Fruit fly (Drosophila melanogaster) whole organism, pupa: ENCODE data around the gene ogre.

Experiments
- CG12605 ChIP-seq: fragments of 200-800 bp; sonication (Bioruptor generic); IDR thresholded peaks from 2 replicates; pipeline ENCODE4 v1.3.6; 2022; ENCODE audit warnings: missing biosample characterization, missing genetic modification characterization
- CG14655 ChIP-seq: fragments of 200-800 bp; sonication (Bioruptor generic); optimal IDR thresholded peaks from 3 replicates; lab custom pipeline; 2017; ENCODE audit warnings: mild to moderate bottlenecking, missing biosample characterization, missing genetic modification reagents, missing genetic modification characterization
- CG15710 ChIP-seq: fragments of 200-800 bp; sonication (Bioruptor generic); optimal IDR thresholded peaks from 2 replicates; lab custom pipeline; 2018; ENCODE audit warnings: missing biosample characterization, mild to moderate bottlenecking, missing genetic modification characterization, moderate library complexity
- CG17806 ChIP-seq: fragments of 200-800 bp; sonication (Bioruptor generic); optimal IDR thresholded peaks from 2 replicates; lab custom pipeline; 2018; ENCODE audit warnings: missing biosample characterization, mild to moderate bottlenecking, missing genetic modification characterization, moderate library complexity
- CG32121 ChIP-seq: fragments of 200-800 bp; sonication (Bioruptor generic); IDR thresholded peaks from 2 replicates; pipeline ENCODE4 v1.3.6; 2022; ENCODE audit warnings: missing biosample characterization, missing genetic modification characterization
- CG34367 ChIP-seq: fragments of 200-800 bp; sonication (Bioruptor generic); optimal IDR thresholded peaks from 2 replicates; lab custom pipeline; 2018; ENCODE audit warnings: missing biosample characterization, mild to moderate bottlenecking, missing genetic modification characterization
- CG4496 ChIP-seq: fragments of 200-800 bp; sonication (Bioruptor generic); IDR thresholded peaks from 3 replicates; pipeline ENCODE4 v1.3.6; 2022; ENCODE audit warnings: missing biosample characterization, missing genetic modification characterization
- CG9948 ChIP-seq: fragments of 200-800 bp; sonication (Bioruptor generic); optimal IDR thresholded peaks from 2 replicates; lab custom pipeline; 2018; ENCODE audit warnings: missing biosample characterization, mild to moderate bottlenecking, missing genetic modification characterization, moderate library complexity
- EcR ChIP-seq: fragments of 200-800 bp; sonication (Bioruptor generic); optimal IDR thresholded peaks from 3 replicates; lab custom pipeline; 2019; ENCODE audit warnings: missing biosample characterization, missing genetic modification characterization, mild to moderate bottlenecking, moderate library complexity, missing genetic modification reagents
- Pif1B ChIP-seq: fragments of 200-800 bp; sonication (Bioruptor generic); optimal IDR thresholded peaks from 3 replicates; lab custom pipeline; 2016; ENCODE audit warnings: missing biosample characterization, missing genetic modification characterization
- rn ChIP-seq: fragments of 200-800 bp; sonication (Bioruptor generic); IDR thresholded peaks from 2 replicates; pipeline ENCODE4 v1.3.6; 2022; ENCODE audit warnings: missing biosample characterization, missing genetic modification characterization

The ogre gene

dm6 chrX:6933749-6934148, 57.4 kb downstream of the ogre start:
- no peak for TF ChIP-seq CG12605 (GFP tag; lab: Robert Waterston, UW)
- no peak for TF ChIP-seq CG4496 (GFP tag; lab: Robert Waterston, UW)
- TF ChIP-seq rn (GFP tag; lab: Robert Waterston, UW): no peak
- TF ChIP-seq EcR (GFP tag; lab: Kevin White, UChicago): no peak
- no peak for TF ChIP-seq CG17806 (tag; lab: Kevin White, UChicago)
- TF ChIP-seq CG15710 (tag; lab: Kevin White, UChicago): no peak

dm6 chrX:6929086-6929485, 62.0 kb downstream of the ogre start:
- no peak for TF ChIP-seq CG32121 (GFP tag; lab: Robert Waterston, UW)
- TF ChIP-seq Pif1B (GFP tag; lab: Kevin White, UChicago): no peak
- TF ChIP-seq CG15710 (tag; lab: Kevin White, UChicago): no peak
- no peak for TF ChIP-seq EcR (GFP tag; lab: Kevin White, UChicago)
- TF ChIP-seq CG34367 (tag; lab: Kevin White, UChicago): no peak
- TF ChIP-seq CG17806 (tag; lab: Kevin White, UChicago): no peak
- no peak for TF ChIP-seq rn (GFP tag; lab: Robert Waterston, UW)
- TF ChIP-seq CG14655 (GFP tag; lab: Kevin White, UChicago): no peak
- no peak for TF ChIP-seq CG9948
